Worm (Caenorhabditis elegans) whole organism, young adult: ENCODE data around the gene clec-47.

Experiments
- B0261.1 ChIP-seq: sonication (generic microtip); optimal IDR thresholded peaks from 2 replicates; lab custom pipeline; 2016; ENCODE audit warnings: mild to moderate bottlenecking, missing genetic modification characterization, moderate library complexity, missing compliant biosample characterization
- F23B12.7 ChIP-seq: sonication (generic microtip); optimal IDR thresholded peaks from 2 replicates; lab custom pipeline; 2017; ENCODE audit warnings: missing genetic modification characterization, mild to moderate bottlenecking, missing compliant biosample characterization, antibody characterized with exemption, moderate library complexity; ENCODE audit not compliant: insufficient read depth
- F33H1.4 ChIP-seq: fragments of 200-800 bp; sonication (Bioruptor generic); IDR thresholded peaks from 2 replicates; pipeline ENCODE4 v1.3.6; 2022; ENCODE audit warnings: missing genetic modification reagents, missing genetic modification characterization, missing compliant biosample characterization
- F37B4.10 ChIP-seq: fragments of 200-800 bp; sonication (Bioruptor generic); IDR thresholded peaks from 2 replicates; pipeline ENCODE4 v1.3.6; 2022; ENCODE audit warnings: missing genetic modification characterization, missing compliant biosample characterization
- F55B11.4 ChIP-seq: sonication (generic microtip); optimal IDR thresholded peaks from 2 replicates; lab custom pipeline; 2016; ENCODE audit warnings: missing compliant biosample characterization, missing genetic modification characterization, borderline replicate concordance; ENCODE audit not compliant: insufficient read depth
- K11D2.4 ChIP-seq: fragments of 200-800 bp; sonication (Bioruptor generic); IDR thresholded peaks from 2 replicates; pipeline ENCODE4 v1.3.6; 2022; ENCODE audit warnings: missing genetic modification reagents, missing genetic modification characterization, missing compliant biosample characterization
- ZK185.1 ChIP-seq: sonication (generic microtip); optimal IDR thresholded peaks from 2 replicates; lab custom pipeline; 2016; ENCODE audit warnings: mild to moderate bottlenecking, missing genetic modification characterization, missing compliant biosample characterization; ENCODE audit not compliant: poor library complexity, severe bottlenecking
- atf-7 ChIP-seq: sonication (generic microtip); optimal IDR thresholded peaks from 2 replicates; lab custom pipeline; 2017; ENCODE audit warnings: mild to moderate bottlenecking, missing genetic modification characterization, missing compliant biosample characterization
- attf-3 ChIP-seq: fragments of 200-800 bp; sonication (Bioruptor generic); conservative IDR thresholded peaks from 2 replicates; pipeline ENCODE4 v1.3.6; 2022; ENCODE audit warnings: missing genetic modification reagents, missing genetic modification characterization, missing compliant biosample characterization
- ceh-58 ChIP-seq: fragments of 200-800 bp; sonication (Bioruptor generic); IDR thresholded peaks from 2 replicates; pipeline ENCODE4 v1.3.6; 2022; ENCODE audit warnings: missing genetic modification characterization, missing compliant biosample characterization
- chd-7 ChIP-seq: sonication (generic microtip); optimal IDR thresholded peaks from 2 replicates; lab custom pipeline; 2016; ENCODE audit warnings: mild to moderate bottlenecking, missing genetic modification characterization, moderate library complexity, missing compliant biosample characterization
- dpff-1 ChIP-seq: sonication (generic microtip); optimal IDR thresholded peaks from 2 replicates; lab custom pipeline; 2017; ENCODE audit warnings: mild to moderate bottlenecking, missing genetic modification characterization, missing compliant biosample characterization
- egl-44 ChIP-seq: fragments of 200-800 bp; sonication (Bioruptor generic); IDR thresholded peaks from 2 replicates; pipeline ENCODE4 v1.3.6; 2022; ENCODE audit warnings: missing genetic modification reagents, missing genetic modification characterization, missing compliant biosample characterization
- egrh-3 ChIP-seq: fragments of 200-800 bp; sonication (Bioruptor generic); IDR thresholded peaks from 2 replicates; pipeline ENCODE4 v1.3.6; 2022; ENCODE audit warnings: missing genetic modification reagents, missing genetic modification characterization, missing compliant biosample characterization
- ekl-4 ChIP-seq: fragments of 200-800 bp; sonication (Bioruptor generic); IDR thresholded peaks from 2 replicates; pipeline ENCODE4 v1.3.6; 2022; ENCODE audit warnings: missing genetic modification reagents, missing genetic modification characterization, missing compliant biosample characterization
- gei-17 ChIP-seq: fragments of 200-800 bp; sonication (Bioruptor generic); optimal IDR thresholded peaks from 2 replicates; lab custom pipeline; 2018; ENCODE audit warnings: mild to moderate bottlenecking, missing genetic modification characterization, missing compliant biosample characterization
- hlh-12 ChIP-seq: sonication (generic microtip); optimal IDR thresholded peaks from 2 replicates; lab custom pipeline; 2016; ENCODE audit warnings: missing genetic modification characterization, missing compliant biosample characterization
- hlh-26 ChIP-seq: fragments of 200-800 bp; sonication (Bioruptor generic); conservative IDR thresholded peaks from 2 replicates; pipeline ENCODE4 v1.3.6; 2022; ENCODE audit warnings: missing genetic modification reagents, missing genetic modification characterization, missing compliant biosample characterization
- hmg-1.2 ChIP-seq: fragments of 200-800 bp; sonication (Bioruptor generic); IDR thresholded peaks from 2 replicates; pipeline ENCODE4 v1.3.6; 2022; ENCODE audit warnings: missing genetic modification reagents, missing genetic modification characterization, missing compliant biosample characterization
- hsf-1 ChIP-seq: fragments of 200-800 bp; sonication (Bioruptor generic); IDR thresholded peaks from 2 replicates; pipeline ENCODE4 v1.3.6; 2022; ENCODE audit warnings: missing genetic modification reagents, missing genetic modification characterization, missing compliant biosample characterization
- lag-1 ChIP-seq: fragments of 200-800 bp; sonication (Bioruptor generic); IDR thresholded peaks from 2 replicates; pipeline ENCODE4 v1.3.6; 2022; ENCODE audit warnings: missing genetic modification reagents, missing genetic modification characterization, missing compliant biosample characterization
- lin-35 ChIP-seq, 3 experiments: fragments of 150-350 bp in 2 of 3; sonication (generic microtip) in 1 of 3; optimal IDR thresholded peaks; 2 replicates each; lab custom pipeline; 2014 to 2018; ENCODE audit warnings: missing biosample characterization in 3 of 3, missing genetic modification characterization in 3 of 3, missing genetic modification reagents in 3 of 3
- lsl-1 ChIP-seq: fragments of 200-800 bp; sonication (Bioruptor generic); optimal IDR thresholded peaks from 2 replicates; lab custom pipeline; 2018; ENCODE audit warnings: mild to moderate bottlenecking, missing genetic modification characterization, moderate library complexity, missing compliant biosample characterization
- lsy-27 ChIP-seq: sonication (generic microtip); optimal IDR thresholded peaks from 2 replicates; lab custom pipeline; 2017; ENCODE audit warnings: missing genetic modification characterization, mild to moderate bottlenecking, missing compliant biosample characterization, antibody characterized with exemption, missing genotype, borderline replicate concordance; ENCODE audit not compliant: insufficient read depth
- madf-10 ChIP-seq: sonication (generic microtip); optimal IDR thresholded peaks from 2 replicates; lab custom pipeline; 2016; ENCODE audit warnings: mild to moderate bottlenecking, missing genetic modification characterization, missing compliant biosample characterization
- madf-6 ChIP-seq: fragments of 200-800 bp; sonication (Bioruptor generic); IDR thresholded peaks from 2 replicates; pipeline ENCODE4 v1.3.6; 2022; ENCODE audit warnings: missing genetic modification reagents, missing genetic modification characterization, missing compliant biosample characterization
- madf-8 ChIP-seq: fragments of 200-800 bp; sonication (Bioruptor generic); conservative IDR thresholded peaks from 2 replicates; pipeline ENCODE4 v1.3.6; 2022; ENCODE audit warnings: missing genetic modification reagents, missing genetic modification characterization, missing compliant biosample characterization
- mcd-1 ChIP-seq: fragments of 200-800 bp; sonication (Bioruptor generic); IDR thresholded peaks from 2 replicates; pipeline ENCODE4 v1.3.6; 2022; ENCODE audit warnings: missing genetic modification reagents, missing genetic modification characterization, missing compliant biosample characterization
- nfya-2 ChIP-seq: fragments of 200-800 bp; sonication (Bioruptor generic); IDR thresholded peaks from 2 replicates; pipeline ENCODE4 v1.3.6; 2022; ENCODE audit warnings: missing genetic modification reagents, missing genetic modification characterization, missing compliant biosample characterization
- nfyb-1 ChIP-seq: fragments of 200-800 bp; sonication (Bioruptor generic); IDR thresholded peaks from 2 replicates; pipeline ENCODE4 v1.3.6; 2022; ENCODE audit warnings: missing genetic modification reagents, missing genetic modification characterization, missing compliant biosample characterization
- nhr-179 ChIP-seq: sonication (generic microtip); optimal IDR thresholded peaks from 2 replicates; lab custom pipeline; 2016; ENCODE audit warnings: mild to moderate bottlenecking, missing genetic modification characterization, missing compliant biosample characterization
- nhr-27 ChIP-seq: fragments of 200-800 bp; sonication (Bioruptor generic); optimal IDR thresholded peaks from 2 replicates; lab custom pipeline; 2018; ENCODE audit warnings: mild to moderate bottlenecking, missing genetic modification characterization, moderate library complexity, missing compliant biosample characterization
- pha-4 ChIP-seq: fragments of 150-350 bp; sonication (generic microtip); optimal IDR thresholded peaks from 2 replicates; lab custom pipeline; 2014; ENCODE audit warnings: missing biosample characterization, missing genetic modification reagents, missing genetic modification characterization
- rcor-1 ChIP-seq: fragments of 200-800 bp; sonication (Bioruptor generic); IDR thresholded peaks from 2 replicates; pipeline ENCODE4 v1.3.6; 2022; ENCODE audit warnings: missing genetic modification reagents, missing genetic modification characterization, missing compliant biosample characterization
- repo-1 ChIP-seq: sonication (generic microtip); optimal IDR thresholded peaks from 2 replicates; lab custom pipeline; 2017; ENCODE audit warnings: mild to moderate bottlenecking, missing genetic modification characterization, missing compliant biosample characterization
- rpc-1 ChIP-seq, 2 experiments: fragments of 150-350 bp in 1 of 2; sonication (generic microtip) in 1 of 2; optimal IDR thresholded peaks; 2 replicates each; lab custom pipeline; 2014 to 2018; ENCODE audit warnings: missing biosample characterization in 1 of 2, missing genetic modification characterization in 1 of 2, missing genetic modification reagents in 1 of 2, missing genotype in 1 of 2
- sdz-38 ChIP-seq: sonication (generic microtip); optimal IDR thresholded peaks from 2 replicates; lab custom pipeline; 2016; ENCODE audit warnings: missing genotype, missing genetic modification characterization, missing compliant biosample characterization
- snpc-1.1 ChIP-seq: sonication (generic microtip); optimal IDR thresholded peaks from 2 replicates; lab custom pipeline; 2017; ENCODE audit warnings: missing genetic modification characterization, mild to moderate bottlenecking, missing compliant biosample characterization, antibody characterized with exemption, moderate library complexity, missing genotype, missing genetic modification reagents; ENCODE audit not compliant: insufficient read depth
- snpc-4 ChIP-seq, 5 experiments: fragments of 150-350 bp in 1 of 5; sonication (generic microtip) in 4 of 5; optimal IDR thresholded peaks; 2 replicates each; lab custom pipeline; 2014 to 2018; ENCODE audit warnings: missing genetic modification characterization in 5 of 5, missing biosample characterization in 3 of 5, antibody characterized with exemption in 2 of 5, mild to moderate bottlenecking in 2 of 5, missing compliant biosample characterization in 2 of 5, missing genotype in 2 of 5, moderate library complexity in 2 of 5, missing genetic modification reagents in 1 of 5
- tbp1 ChIP-seq: fragments of 200-800 bp; sonication (Bioruptor generic); optimal IDR thresholded peaks from 2 replicates; lab custom pipeline; 2018; ENCODE audit warnings: mild to moderate bottlenecking, missing genetic modification characterization, missing compliant biosample characterization
- tbx-9 ChIP-seq: sonication (generic microtip); optimal IDR thresholded peaks from 2 replicates; lab custom pipeline; 2016; ENCODE audit warnings: borderline replicate concordance, missing genetic modification characterization, inconsistent platforms, missing compliant biosample characterization
- unc-130 ChIP-seq: sonication (generic microtip); optimal IDR thresholded peaks from 2 replicates; lab custom pipeline; 2016; ENCODE audit warnings: missing genetic modification reagents, missing genetic modification characterization, missing compliant biosample characterization
- xnd-1 ChIP-seq: sonication (generic microtip); optimal IDR thresholded peaks from 2 replicates; lab custom pipeline; 2016; ENCODE audit warnings: missing genotype, missing genetic modification reagents, missing genetic modification characterization, missing compliant biosample characterization
- ztf-18 ChIP-seq: sonication (generic microtip); optimal IDR thresholded peaks from 2 replicates; lab custom pipeline; 2016; ENCODE audit warnings: missing genotype, mild to moderate bottlenecking, missing genetic modification characterization, missing compliant biosample characterization
- ztf-26 ChIP-seq: sonication (generic microtip); optimal IDR thresholded peaks from 2 replicates; lab custom pipeline; 2017; ENCODE audit warnings: missing genetic modification characterization, missing compliant biosample characterization
- ztf-6 ChIP-seq: fragments of 200-800 bp; sonication (Bioruptor generic); IDR thresholded peaks from 2 replicates; pipeline ENCODE4 v1.3.6; 2022; ENCODE audit warnings: missing genetic modification reagents, missing genetic modification characterization, missing compliant biosample characterization

The clec-47 gene

DNA sequence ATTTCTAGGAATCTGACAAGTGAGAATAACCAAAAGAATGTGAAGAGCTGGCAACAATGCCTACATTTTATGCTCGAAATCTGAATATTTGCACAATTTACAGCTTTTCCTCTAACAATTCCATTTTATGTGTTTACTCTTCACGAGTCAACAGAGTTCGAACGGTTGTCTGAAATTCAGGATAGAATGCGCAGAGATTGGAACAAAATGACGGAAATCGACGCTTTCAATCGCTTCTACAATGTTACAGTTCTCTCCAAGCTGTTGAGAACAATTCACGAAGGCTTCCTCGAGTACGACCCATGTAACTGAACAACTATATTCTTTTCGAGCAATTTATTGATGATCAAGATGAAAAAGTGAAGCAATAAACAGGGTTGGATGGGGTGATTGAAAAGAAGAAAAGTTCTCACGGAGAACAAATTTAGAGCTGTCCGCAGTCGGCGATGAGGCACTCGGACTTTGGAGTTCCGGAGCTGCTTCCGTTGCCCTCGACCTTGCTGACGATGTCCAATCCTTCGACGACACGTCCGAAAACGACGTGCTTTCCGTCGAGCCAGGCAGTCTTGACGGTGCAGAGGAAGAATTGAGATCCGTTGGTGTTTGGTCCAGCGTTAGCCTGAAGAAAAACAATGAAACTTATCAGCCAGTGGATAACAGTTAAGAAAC lies 10.8 kb downstream of the clec-47 start, which contains the start of gene Y75B12B.3 (continued):
- TF ChIP-seq egl-44 (GFP tag; lab: Robert Waterston, UW) = 0 out of 2 replicates have a peak, but pooled peaks have one; percentile 17
- TF ChIP-seq ceh-58 (GFP tag; lab: Robert Waterston, UW) = no peak
- TF ChIP-seq pha-4 = no peak
- 0 out of 2 replicates have a peak, but pooled peaks have one; percentile 10 for TF ChIP-seq hmg-1.2 (GFP tag; lab: Robert Waterston, UW)
- peak; percentile 73 for TF ChIP-seq madf-6
- TF ChIP-seq lsl-1 (GFP tag; lab: Kevin White, UChicago) = peak; percentile 47
- TF ChIP-seq lsy-27 = no peak
- peak; percentile 5; the same call in 1 of the 2 replicates for TF ChIP-seq rcor-1 (GFP tag; lab: Robert Waterston, UW)
- peak; percentile 42 for TF ChIP-seq tbp1 (GFP tag; lab: Kevin White, UChicago)
- no peak for TF ChIP-seq hlh-12 (tag; lab: Kevin White, UChicago)
- no peak for TF ChIP-seq dpff-1
- TF ChIP-seq mcd-1 (GFP tag; lab: Robert Waterston, UW) = peak; percentile 51
- TF ChIP-seq K11D2.4 (GFP tag; lab: Robert Waterston, UW) = no peak
- no peak for TF ChIP-seq lag-1 (GFP tag; lab: Robert Waterston, UW)
- TF ChIP-seq nhr-27 (tag; lab: Kevin White, UChicago) = no peak
- TF ChIP-seq F33H1.4 (GFP tag; lab: Robert Waterston, UW) = no peak
- TF ChIP-seq hlh-26 (GFP tag; lab: Robert Waterston, UW) = no peak
- no peak for TF ChIP-seq gei-17 (GFP tag; lab: Kevin White, UChicago)
- peak; percentile 11 for TF ChIP-seq xnd-1
- no peak for TF ChIP-seq atf-7 (tag; lab: Kevin White, UChicago)
- no peak for TF ChIP-seq F23B12.7 (tag; lab: Kevin White, UChicago)
- no peak for TF ChIP-seq tbx-9
- no peak for TF ChIP-seq rpc-1 (optimal IDR thresholded peaks at IDR 0.05; lab: Kevin White, UChicago)
- TF ChIP-seq rpc-1 (tag; optimal IDR thresholded peaks at IDR 0.05; lab: Kevin White, UChicago) = no peak
- TF ChIP-seq egrh-3 (GFP tag; lab: Robert Waterston, UW) = peak; percentile 18; the same call in 1 of the 2 replicates
- no peak for TF ChIP-seq F55B11.4 (tag; lab: Kevin White, UChicago)
- no peak for TF ChIP-seq lin-35 (GFP tag; optimal IDR thresholded peaks at IDR 0.05; lab: Kevin White, UChicago)
- TF ChIP-seq snpc-4 (GFP tag; optimal IDR thresholded peaks at IDR 0.05; lab: Kevin White, UChicago) = peak; percentile 48
- TF ChIP-seq snpc-4 (tag; optimal IDR thresholded peaks at IDR 0.05; lab: Kevin White, UChicago) = peak in 2 of 4 experiments; percentile 0 to 37
- peak; percentile 54 for TF ChIP-seq ztf-18 (tag; lab: Kevin White, UChicago)
- TF ChIP-seq nfyb-1 (GFP tag; lab: Robert Waterston, UW) = 0 out of 2 replicates have a peak, but pooled peaks have one; percentile 9
- peak; percentile 83 for TF ChIP-seq hsf-1 (GFP tag; lab: Robert Waterston, UW)
- no peak for TF ChIP-seq snpc-1.1 (tag; lab: Kevin White, UChicago)
- TF ChIP-seq nfya-2 (GFP tag; lab: Robert Waterston, UW) = no peak
- no peak for TF ChIP-seq sdz-38 (tag; lab: Kevin White, UChicago)
- no peak for TF ChIP-seq F37B4.10 (GFP tag; lab: Robert Waterston, UW)
- peak; percentile 76; the same call in 1 of the 2 replicates for TF ChIP-seq ekl-4 (GFP tag; lab: Robert Waterston, UW)
- TF ChIP-seq nhr-179 (tag; lab: Kevin White, UChicago) = no peak
- no peak for TF ChIP-seq madf-10 (tag; lab: Kevin White, UChicago)
- no peak for TF ChIP-seq attf-3 (GFP tag; lab: Robert Waterston, UW)
- no peak for TF ChIP-seq ZK185.1 (tag; lab: Kevin White, UChicago)
- peak; percentile 10; the same call in 1 of the 2 replicates for TF ChIP-seq madf-8 (GFP tag; lab: Robert Waterston, UW)
- no peak for TF ChIP-seq unc-130 (GFP tag; lab: Kevin White, UChicago)
- TF ChIP-seq B0261.1 (tag; lab: Kevin White, UChicago) = peak; percentile 7
- TF ChIP-seq ztf-26 (tag; lab: Kevin White, UChicago) = no peak
- TF ChIP-seq chd-7 (tag; lab: Kevin White, UChicago) = no peak
- TF ChIP-seq repo-1 (tag; lab: Kevin White, UChicago) = no peak
- TF ChIP-seq ztf-6 (GFP tag; lab: Robert Waterston, UW) = no peak
